Worm (Caenorhabditis elegans) whole organism, early embryonic: Measurements from ENCODE around the gene C15C8.5.

Experiments
- B0310.2 ChIP-seq: sonication (generic microtip); optimal IDR thresholded peaks from 2 replicates; lab custom pipeline; 2016; ENCODE audit warnings: mild to moderate bottlenecking, missing genetic modification characterization, missing compliant biosample characterization
- F13C5.2 ChIP-seq: sonication (generic microtip); optimal IDR thresholded peaks from 2 replicates; lab custom pipeline; 2017; ENCODE audit warnings: mild to moderate bottlenecking, missing genetic modification characterization, inconsistent platforms, missing compliant biosample characterization
- aly-1 ChIP-seq: sonication (generic microtip); optimal IDR thresholded peaks from 2 replicates; lab custom pipeline; 2016; ENCODE audit warnings: missing genetic modification characterization, missing compliant biosample characterization
- ama-1 ChIP-seq: fragments of 150-350 bp; optimal IDR thresholded peaks from 2 replicates; lab custom pipeline; 2014
- ets-7 ChIP-seq: sonication (generic microtip); optimal IDR thresholded peaks from 2 replicates; lab custom pipeline; 2016; ENCODE audit warnings: missing genotype, missing genetic modification characterization, missing compliant biosample characterization
- flt-1 ChIP-seq: fragments of 200-800 bp; sonication (Bioruptor generic); IDR thresholded peaks from 2 replicates; pipeline ENCODE4 v1.3.6; 2022; ENCODE audit warnings: missing genetic modification characterization, missing compliant biosample characterization
- hnd-1 ChIP-seq: sonication (generic microtip); optimal IDR thresholded peaks from 2 replicates; lab custom pipeline; 2016; ENCODE audit warnings: missing genetic modification characterization, missing compliant biosample characterization
- scrt-1 ChIP-seq: fragments of 200-800 bp; sonication (Bioruptor generic); IDR thresholded peaks from 2 replicates; pipeline ENCODE4 v1.3.6; 2022; ENCODE audit warnings: missing genetic modification characterization, missing compliant biosample characterization
- sea-1 ChIP-seq: fragments of 200-800 bp; sonication (Bioruptor generic); conservative IDR thresholded peaks from 2 replicates; pipeline ENCODE4 v1.3.6; 2022; ENCODE audit warnings: missing genetic modification characterization, missing compliant biosample characterization
- tbx-37 ChIP-seq: fragments of 200-800 bp; sonication (Bioruptor generic); conservative IDR thresholded peaks from 2 replicates; pipeline ENCODE4 v1.3.6; 2022; ENCODE audit warnings: missing genetic modification reagents, missing genetic modification characterization, missing compliant biosample characterization

DNA sequence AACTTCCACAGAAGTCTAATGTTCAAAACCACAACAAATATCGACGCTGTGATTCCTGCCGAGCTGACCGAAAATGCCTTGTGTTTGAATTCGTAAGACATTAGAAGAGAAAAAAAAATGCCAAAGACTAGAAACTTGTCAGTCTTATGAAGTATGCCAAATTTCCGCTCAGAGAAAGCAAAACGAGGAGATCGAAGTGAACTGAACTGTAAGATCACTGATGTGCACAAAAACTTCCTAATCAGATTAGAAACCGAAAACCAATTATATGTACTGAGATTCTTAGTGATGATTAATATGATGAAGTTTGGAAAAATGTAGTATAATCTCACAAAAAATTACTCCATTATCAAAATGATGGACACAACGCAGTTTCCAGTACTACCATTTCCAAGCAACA is 40.6 kb downstream of the C15C8.5 start, which contains the start of gene srbc-44:
- TF ChIP-seq ama-1 (lab: Kevin White, UChicago) (no peak), scrt-1 (GFP tag; lab: Robert Waterston, UW) (no peak), flt-1 (no peak), ets-7 (no peak), hnd-1 (tag; lab: Kevin White, UChicago) (no peak), aly-1 (tag; lab: Kevin White, UChicago) (no peak), sea-1 (GFP tag; lab: Robert Waterston, UW) (no peak), tbx-37 (GFP tag; lab: Robert Waterston, UW) (no peak), B0310.2 (tag; lab: Kevin White, UChicago) (no peak), F13C5.2 (no peak)
